Worm (Caenorhabditis elegans): ENCODE data around the gene F54F2.7.

Gene F54F2.7

DNA sequence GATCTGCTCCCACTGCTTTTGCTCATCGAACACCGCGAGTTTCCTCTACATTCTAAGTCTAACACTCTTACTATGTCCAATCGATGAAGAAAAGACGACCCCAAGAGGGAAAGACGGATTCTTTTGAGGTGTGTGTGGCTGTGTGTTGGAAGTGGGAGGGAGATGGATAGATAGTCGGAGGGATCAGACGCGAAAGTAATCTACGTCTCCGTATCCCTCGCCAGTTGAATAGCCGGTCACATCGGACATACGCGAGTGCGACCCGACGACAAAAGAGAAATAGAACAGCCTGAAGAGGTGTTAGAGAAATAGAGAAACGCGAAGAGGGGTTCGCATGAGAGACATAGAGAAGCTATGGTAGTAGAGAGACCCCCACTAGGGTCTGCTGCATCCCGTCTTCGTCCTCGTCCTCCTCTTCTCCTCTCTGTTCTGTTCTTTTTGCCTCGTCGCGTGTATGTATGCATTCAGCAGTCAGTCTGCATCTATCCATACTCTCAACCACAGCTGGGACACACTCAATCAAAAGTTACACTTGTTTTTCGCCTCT lies 11.5 kb downstream of the F54F2.7 start (continued):
- TF ChIP-seq B0035.1 (tag; optimal IDR thresholded peaks at IDR 0.05) (peak; percentile 37), Y95B8A.8 (GFP tag; IDR thresholded peaks at IDR 0.05) (0 out of 2 replicates have a peak, but pooled peaks have one; percentile 34), ekl-4 (GFP tag; IDR thresholded peaks at IDR 0.05) (peak; percentile 69), madf-6 (GFP tag; IDR thresholded peaks at IDR 0.05) (peak; percentile 34; the same call in 1 of the 2 replicates)

DNA sequence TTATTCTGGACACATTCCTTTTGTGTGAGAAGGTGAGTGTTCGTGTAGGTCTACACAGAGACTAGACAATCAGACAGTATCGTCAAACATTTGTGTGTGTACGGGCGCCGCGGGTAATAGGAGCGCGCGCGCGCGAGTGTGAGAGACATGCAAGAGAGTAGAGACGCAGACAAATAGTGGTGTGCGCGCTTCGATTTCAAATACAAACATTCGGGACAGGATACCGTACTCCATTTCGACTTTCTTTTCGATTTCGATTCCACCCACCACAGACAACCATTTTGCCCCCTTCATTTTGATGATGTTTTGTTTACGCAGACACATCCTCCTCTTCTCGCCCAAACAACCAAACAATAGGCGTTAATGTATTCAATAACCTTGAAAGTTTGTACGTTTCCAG lies 12.4 kb downstream of the F54F2.7 start:
- peak; percentile 85 for TF ChIP-seq madf-6 (GFP tag; IDR thresholded peaks at IDR 0.05)
- TF ChIP-seq ekl-4 (GFP tag; IDR thresholded peaks at IDR 0.05), result peak; percentile 45; the same call in 1 of the 2 replicates
- TF ChIP-seq mel-28 (tag; optimal IDR thresholded peaks at IDR 0.05; ENCODE audit: borderline replicate concordance), result no peak
- TF ChIP-seq ztf-18 (tag; optimal IDR thresholded peaks at IDR 0.05), result no peak
- TF ChIP-seq K11D2.4 (GFP tag; IDR thresholded peaks at IDR 0.05), result peak; percentile 70; the same call in 1 of the 2 replicates
- TF ChIP-seq nhr-90 (tag; optimal IDR thresholded peaks at IDR 0.05), result peak; percentile 44
- peak; percentile 10 for TF ChIP-seq lsl-1 (GFP tag; optimal IDR thresholded peaks at IDR 0.05)
- TF ChIP-seq rcor-1 (GFP tag; IDR thresholded peaks at IDR 0.05), result 0 out of 2 replicates have a peak, but pooled peaks have one; percentile 23
- peak; percentile 84 for TF ChIP-seq dox-1 (GFP tag; IDR thresholded peaks at IDR 0.05)
- no peak for TF ChIP-seq F57C9.4 (tag; optimal IDR thresholded peaks at IDR 0.05)
- peak; percentile 64 for TF ChIP-seq ceh-100 (GFP tag; IDR thresholded peaks at IDR 0.05)
- TF ChIP-seq let-526 (GFP tag; IDR thresholded peaks at IDR 0.05), result peak; percentile 18; the same call in 1 of the 2 replicates
- peak; percentile 48; the same call in 1 of the 2 replicates for TF ChIP-seq attf-3 (GFP tag; conservative IDR thresholded peaks at IDR 0.05)
- peak; percentile 57 for TF ChIP-seq ztf-26 (tag; optimal IDR thresholded peaks at IDR 0.05)
- peak; percentile 49; the same call in 1 of the 2 replicates for TF ChIP-seq pbrm-1 (GFP tag; IDR thresholded peaks at IDR 0.05)
- 0 out of 2 replicates have a peak, but pooled peaks have one; percentile 54 for TF ChIP-seq egl-18 (GFP tag; IDR thresholded peaks at IDR 0.05)
- TF ChIP-seq madf-10 (tag; optimal IDR thresholded peaks at IDR 0.05), result peak; percentile 37
- TF ChIP-seq T26A5.8 (tag; optimal IDR thresholded peaks at IDR 0.05), result no peak
- TF ChIP-seq Y79H2A.3 (GFP tag; conservative IDR thresholded peaks at IDR 0.05), result peak; percentile 24; the same call in 1 of the 2 replicates
- TF ChIP-seq chd-7 (tag; optimal IDR thresholded peaks at IDR 0.05), result peak; percentile 57
- TF ChIP-seq C06A6.2 (GFP tag; conservative IDR thresholded peaks at IDR 0.05), result 0 out of 2 replicates have a peak, but pooled peaks have one; percentile 25
- no peak for TF ChIP-seq D2030.7 (GFP tag; IDR thresholded peaks at IDR 0.05)
- peak; percentile 51 for TF ChIP-seq die-1 (tag; optimal IDR thresholded peaks at IDR 0.05)
- 0 out of 2 replicates have a peak, but pooled peaks have one; percentile 42 for TF ChIP-seq Y53G8AR.9 (GFP tag; conservative IDR thresholded peaks at IDR 0.05)
- TF ChIP-seq attf-5 (GFP tag; optimal IDR thresholded peaks at IDR 0.05), result peak; percentile 73
- no peak for TF ChIP-seq rec-8 (tag; optimal IDR thresholded peaks at IDR 0.05)
- TF ChIP-seq zfh-2 (GFP tag; conservative IDR thresholded peaks at IDR 0.05), result peak; percentile 83
- TF ChIP-seq F33H1.4 (GFP tag; IDR thresholded peaks at IDR 0.05), result 0 out of 2 replicates have a peak, but pooled peaks have one; percentile 19
- peak; percentile 43 for TF ChIP-seq tbp1 (GFP tag; optimal IDR thresholded peaks at IDR 0.05)
- no peak for TF ChIP-seq F55B11.4 (tag; optimal IDR thresholded peaks at IDR 0.05; ENCODE audit: borderline replicate concordance, insufficient read depth)
- no peak for TF ChIP-seq K12H6.12 (tag; optimal IDR thresholded peaks at IDR 0.05)
- peak; percentile 86 for TF ChIP-seq hmg-1.2 (GFP tag; IDR thresholded peaks at IDR 0.05)
- peak; percentile 69 for TF ChIP-seq hsf-1 (GFP tag; IDR thresholded peaks at IDR 0.05)
- TF ChIP-seq ZK185.1 (tag; optimal IDR thresholded peaks at IDR 0.05; ENCODE audit: poor library complexity, severe bottlenecking), result peak; percentile 48
- peak; percentile 64 for TF ChIP-seq lin-54 (GFP tag; optimal IDR thresholded peaks at IDR 0.05)
- 0 out of 2 replicates have a peak, but pooled peaks have one; percentile 29 for TF ChIP-seq lir-1 (GFP tag; conservative IDR thresholded peaks at IDR 0.05)
- TF ChIP-seq snpc-3.4 (tag; optimal IDR thresholded peaks at IDR 0.05), result no peak
- TF ChIP-seq nhr-179 (tag; optimal IDR thresholded peaks at IDR 0.05), result no peak
- peak; percentile 37 for TF ChIP-seq mcd-1 (GFP tag; IDR thresholded peaks at IDR 0.05)
- TF ChIP-seq B0261.1 (tag; optimal IDR thresholded peaks at IDR 0.05), result no peak
- TF ChIP-seq T07F8.4 (tag; optimal IDR thresholded peaks at IDR 0.05), result no peak
- TF ChIP-seq him-1 (tag; optimal IDR thresholded peaks at IDR 0.05), result no peak
- TF ChIP-seq lin-26 (GFP tag; IDR thresholded peaks at IDR 0.05), result 0 out of 2 replicates have a peak, but pooled peaks have one; percentile 48
